Fruit fly (Drosophila melanogaster): ENCODE results near the gene CG4375.
A peak's percentile ranks its signal among the peaks of the same experiment; 100 is the strongest.

Gene CG4375

dm6 chr2L:1062473-1063363 lies 36.0 kb upstream of the CG4375 start (continued):
- TF ChIP-seq gem (tag; optimal IDR thresholded peaks at IDR 0.05) (peak; percentile 71), trh (GFP tag; optimal IDR thresholded peaks at IDR 0.05) (no peak), Hey (tag; optimal IDR thresholded peaks at IDR 0.05) (no peak), CG43689 (GFP tag; IDR thresholded peaks at IDR 0.05) (no peak), Lpt (GFP tag; optimal IDR thresholded peaks at IDR 0.05) (no peak), MTF-1 (GFP tag; optimal IDR thresholded peaks at IDR 0.05; ENCODE audit: borderline replicate concordance) (peak; percentile 4), Ets65A (GFP tag) (peak; percentile 70), unc-4 (GFP tag; IDR thresholded peaks at IDR 0.05; ENCODE audit: partially characterized antibody) (no peak), luna (GFP tag; optimal IDR thresholded peaks at IDR 0.05) (no peak), CG7928 (GFP tag; optimal IDR thresholded peaks at IDR 0.05) (no peak), NC2α (GFP tag; optimal IDR thresholded peaks at IDR 0.05) (no peak), fru (optimal IDR thresholded peaks at IDR 0.05) (no peak), C15 (GFP tag; IDR thresholded peaks at IDR 0.05) (no peak), nmo (GFP tag; optimal IDR thresholded peaks at IDR 0.05) (peak; percentile 60), Eip74EF (GFP tag; optimal IDR thresholded peaks at IDR 0.05) (no peak), Doc2 (GFP tag; IDR thresholded peaks at IDR 0.05) (no peak), CG6813 (GFP tag; optimal IDR thresholded peaks at IDR 0.05) (peak; percentile 58), CG3163 (GFP tag; optimal IDR thresholded peaks at IDR 0.05) (no peak), Hsf (GFP tag; optimal IDR thresholded peaks at IDR 0.05) (peak; percentile 36), gce (GFP tag; IDR thresholded peaks at IDR 0.05) (no peak), CG17359 (tag; optimal IDR thresholded peaks at IDR 0.05) (no peak), bigmax (GFP tag; optimal IDR thresholded peaks at IDR 0.05) (no peak), pb (GFP tag; optimal IDR thresholded peaks at IDR 0.05) (no peak), CG13424 (tag; optimal IDR thresholded peaks at IDR 0.05) (peak; percentile 8), CG3281 (GFP tag; optimal IDR thresholded peaks at IDR 0.05) (no peak), Optix (GFP tag; IDR thresholded peaks at IDR 0.05) (no peak), dysf (GFP tag; IDR thresholded peaks at IDR 0.05) (0 out of 3 replicates have a peak, but pooled peaks have one; percentile 12), CG7556 (GFP tag; optimal IDR thresholded peaks at IDR 0.05) (peak; percentile 69), HHEX (GFP tag; optimal IDR thresholded peaks at IDR 0.05) (no peak), vfl (GFP tag; optimal IDR thresholded peaks at IDR 0.05) (no peak), CG3838 (GFP tag; optimal IDR thresholded peaks at IDR 0.05) (no peak), TFAM (GFP tag; optimal IDR thresholded peaks at IDR 0.05) (no peak), CG8924 (tag; optimal IDR thresholded peaks at IDR 0.05) (peak; percentile 62), CG8765 (GFP tag; IDR thresholded peaks at IDR 0.05) (no peak), Mad (GFP tag; optimal IDR thresholded peaks at IDR 0.05) (no peak), CG4820 (GFP tag; optimal IDR thresholded peaks at IDR 0.05) (peak; percentile 23), ash1 (GFP tag; optimal IDR thresholded peaks at IDR 0.05) (no peak), az2 (GFP tag; optimal IDR thresholded peaks at IDR 0.05) (peak; percentile 48), wek (GFP tag; optimal IDR thresholded peaks at IDR 0.05) (no peak), chn (GFP tag; optimal IDR thresholded peaks at IDR 0.05) (no peak), Scr (GFP tag; IDR thresholded peaks at IDR 0.05; ENCODE audit: partially characterized antibody) (no peak), sna (GFP tag; IDR thresholded peaks at IDR 0.05; ENCODE audit: partially characterized antibody) (no peak), CHES-1-like (GFP tag; optimal IDR thresholded peaks at IDR 0.05) (no peak), Rx (GFP tag; IDR thresholded peaks at IDR 0.05) (no peak), ftz-f1 (GFP tag; optimal IDR thresholded peaks at IDR 0.05) (no peak), CG31441 (GFP tag; IDR thresholded peaks at IDR 0.05) (peak; percentile 76), CG7372 (GFP tag; IDR thresholded peaks at IDR 0.05) (no peak), kay (GFP tag; optimal IDR thresholded peaks at IDR 0.05) (no peak), CG13624 (GFP tag; optimal IDR thresholded peaks at IDR 0.05) (no peak), Gsc (GFP tag; IDR thresholded peaks at IDR 0.05) (no peak)

Data from whole organism, embryonic.